Worm (Caenorhabditis elegans) whole organism, L4 larva: ENCODE data around the gene F10C2.4.

ENCODE experiments used
- F26F4.8 ChIP-seq: fragments of 200-800 bp; sonication (Bioruptor generic); conservative IDR thresholded peaks from 2 replicates; pipeline ENCODE4 v1.3.6; 2022; ENCODE audit warnings: missing genetic modification characterization, missing compliant biosample characterization
- F37D6.2 ChIP-seq: sonication (generic microtip); optimal IDR thresholded peaks from 2 replicates; lab custom pipeline; 2016; ENCODE audit warnings: mild to moderate bottlenecking, missing genetic modification characterization, missing compliant biosample characterization
- F44E2.7 ChIP-seq: fragments of 200-800 bp; sonication (Bioruptor generic); IDR thresholded peaks from 2 replicates; pipeline ENCODE4 v2.1.2; 2022; ENCODE audit warnings: missing genetic modification characterization, missing compliant biosample characterization
- Y5F2A.4 ChIP-seq: fragments of 200-800 bp; sonication (Bioruptor generic); optimal IDR thresholded peaks from 2 replicates; lab custom pipeline; 2018; ENCODE audit warnings: mild to moderate bottlenecking, missing genetic modification characterization, missing compliant biosample characterization
- Y75B8A.6 ChIP-seq: fragments of 200-800 bp; sonication (Bioruptor generic); IDR thresholded peaks from 2 replicates; pipeline ENCODE4 v1.3.6; 2022; ENCODE audit warnings: missing genetic modification reagents, missing genetic modification characterization, missing compliant biosample characterization
- ZK546.5 ChIP-seq, 2 experiments: sonication (generic microtip); optimal IDR thresholded peaks; 2 replicates each; lab custom pipeline; 2017; ENCODE audit warnings: missing biosample characterization in 2 of 2, missing genetic modification characterization in 2 of 2
- ces-1 ChIP-seq: fragments of 150-350 bp; sonication (generic microtip); optimal IDR thresholded peaks from 4 replicates; lab custom pipeline; 2014; ENCODE audit warnings: missing biosample characterization, missing genetic modification reagents, missing genetic modification characterization
- cey-2 ChIP-seq: sonication (generic microtip); optimal IDR thresholded peaks from 3 replicates; lab custom pipeline; 2017; ENCODE audit warnings: missing genetic modification characterization, mild to moderate bottlenecking, missing compliant biosample characterization, antibody characterized with exemption, borderline replicate concordance; ENCODE audit not compliant: insufficient read depth
- daf-12 ChIP-seq: fragments of 150-350 bp; optimal IDR thresholded peaks from 2 replicates; lab custom pipeline; 2014; ENCODE audit warnings: missing biosample characterization, missing genetic modification reagents, missing genetic modification characterization
- dmd-8 ChIP-seq: fragments of 200-800 bp; sonication (Bioruptor generic); IDR thresholded peaks from 2 replicates; pipeline ENCODE4 v1.3.6; 2022; ENCODE audit warnings: missing genetic modification characterization, missing compliant biosample characterization
- dmd-9 ChIP-seq: fragments of 200-800 bp; sonication (Bioruptor generic); IDR thresholded peaks from 2 replicates; pipeline ENCODE4 v1.3.6; 2022; ENCODE audit warnings: missing genetic modification reagents, missing genetic modification characterization, missing compliant biosample characterization
- dpl-1 ChIP-seq: fragments of 150-350 bp; optimal IDR thresholded peaks from 2 replicates; lab custom pipeline; 2014; ENCODE audit warnings: missing biosample characterization, missing genetic modification reagents, missing genetic modification characterization
- dve-1 ChIP-seq: sonication (generic microtip); optimal IDR thresholded peaks from 2 replicates; lab custom pipeline; 2017; ENCODE audit warnings: antibody characterized with exemption, mild to moderate bottlenecking, missing genetic modification characterization, missing compliant biosample characterization; ENCODE audit not compliant: insufficient read depth
- fos-1 ChIP-seq: fragments of 150-350 bp; optimal IDR thresholded peaks from 2 replicates; lab custom pipeline; 2014; ENCODE audit warnings: missing biosample characterization, missing genetic modification characterization
- hlh-11 ChIP-seq: fragments of 200-800 bp; sonication (Bioruptor generic); optimal IDR thresholded peaks from 2 replicates; lab custom pipeline; 2018; ENCODE audit warnings: mild to moderate bottlenecking, missing genetic modification characterization, missing compliant biosample characterization
- hlh-30 ChIP-seq: sonication (generic microtip); optimal IDR thresholded peaks from 2 replicates; lab custom pipeline; 2017; ENCODE audit warnings: antibody characterized with exemption, mild to moderate bottlenecking, missing genetic modification characterization, missing compliant biosample characterization; ENCODE audit not compliant: insufficient read depth
- lin-15B ChIP-seq: fragments of 150-350 bp; sonication (generic microtip); optimal IDR thresholded peaks from 3 replicates; lab custom pipeline; 2014; ENCODE audit warnings: missing biosample characterization, missing genetic modification characterization
- lin-29 ChIP-seq: fragments of 200-800 bp; sonication (Bioruptor generic); IDR thresholded peaks from 2 replicates; pipeline ENCODE4 v1.3.6; 2022; ENCODE audit warnings: missing genetic modification reagents, missing genetic modification characterization, missing compliant biosample characterization
- lin-38 ChIP-seq: fragments of 200-800 bp; sonication (Bioruptor generic); IDR thresholded peaks from 2 replicates; pipeline ENCODE4 v1.3.6; 2022; ENCODE audit warnings: missing genetic modification reagents, missing genetic modification characterization, missing compliant biosample characterization
- lir-3 ChIP-seq: sonication (generic microtip); optimal IDR thresholded peaks from 2 replicates; lab custom pipeline; 2016; ENCODE audit warnings: mild to moderate bottlenecking, missing genetic modification characterization, missing compliant biosample characterization
- lsy-2 ChIP-seq, 2 experiments: fragments of 150-350 bp in 1 of 2; sonication (generic microtip) in 1 of 2; optimal IDR thresholded peaks; 2 replicates each; lab custom pipeline; 2014 to 2017; ENCODE audit warnings: missing biosample characterization in 2 of 2, missing genetic modification characterization in 2 of 2
- mdt-29 ChIP-seq: fragments of 200-800 bp; sonication (Bioruptor generic); IDR thresholded peaks from 2 replicates; pipeline ENCODE4 v1.3.6; 2022; ENCODE audit warnings: missing genetic modification reagents, missing genetic modification characterization, missing compliant biosample characterization
- mep-1 ChIP-seq: fragments of 150-350 bp; sonication (generic microtip); optimal IDR thresholded peaks from 3 replicates; lab custom pipeline; 2014; ENCODE audit warnings: missing biosample characterization, missing genetic modification characterization
- mes-2 ChIP-seq: sonication (generic microtip); optimal IDR thresholded peaks from 2 replicates; lab custom pipeline; 2016; ENCODE audit warnings: missing genotype, mild to moderate bottlenecking, missing genetic modification characterization, missing compliant biosample characterization; ENCODE audit not compliant: poor library complexity, severe bottlenecking
- mxl-3 ChIP-seq: fragments of 200-800 bp; sonication (Bioruptor generic); optimal IDR thresholded peaks from 2 replicates; lab custom pipeline; 2018; ENCODE audit warnings: mild to moderate bottlenecking, missing genetic modification characterization, missing compliant biosample characterization
- nhr-10 ChIP-seq: fragments of 150-350 bp; optimal IDR thresholded peaks from 2 replicates; lab custom pipeline; 2014; ENCODE audit warnings: missing biosample characterization, missing genetic modification characterization
- nhr-102 ChIP-seq: sonication (generic microtip); optimal IDR thresholded peaks from 2 replicates; lab custom pipeline; 2016; ENCODE audit warnings: mild to moderate bottlenecking, missing genetic modification characterization, moderate library complexity, missing compliant biosample characterization
- nhr-11 ChIP-seq: fragments of 150-350 bp; optimal IDR thresholded peaks from 2 replicates; lab custom pipeline; 2014; ENCODE audit warnings: missing biosample characterization, missing genetic modification characterization
- nhr-28 ChIP-seq: fragments of 150-350 bp; optimal IDR thresholded peaks from 2 replicates; lab custom pipeline; 2014; ENCODE audit warnings: missing biosample characterization, missing genetic modification characterization
- pha-4 ChIP-seq, 2 experiments: fragments of 150-350 bp in 1 of 2; fragments of 200-800 bp in 1 of 2; sonication (Bioruptor generic) in 1 of 2; IDR thresholded peaks in 1 of 2; optimal IDR thresholded peaks in 1 of 2; 2 replicates each; pipeline versions ENCODE4 v1.3.6 to Lab custom; 2014 to 2022; ENCODE audit warnings: missing genetic modification characterization in 2 of 2, missing genetic modification reagents in 2 of 2, missing biosample characterization in 1 of 2, missing compliant biosample characterization in 1 of 2
- pqm-1 ChIP-seq: sonication (generic microtip); optimal IDR thresholded peaks from 2 replicates; lab custom pipeline; 2017; ENCODE audit warnings: missing biosample characterization, missing genetic modification characterization
- saeg-2 ChIP-seq: fragments of 200-800 bp; sonication (Bioruptor generic); IDR thresholded peaks from 2 replicates; pipeline ENCODE4 v1.3.6; 2022; ENCODE audit warnings: missing genetic modification reagents, missing genetic modification characterization, missing compliant biosample characterization
- set-16 ChIP-seq: fragments of 200-800 bp; sonication (Bioruptor generic); IDR thresholded peaks from 2 replicates; pipeline ENCODE4 v1.3.6; 2022; ENCODE audit warnings: missing genetic modification reagents, missing genetic modification characterization, missing compliant biosample characterization
- skn-1 ChIP-seq: fragments of 150-350 bp; optimal IDR thresholded peaks from 2 replicates; lab custom pipeline; 2014; ENCODE audit warnings: missing biosample characterization, missing genetic modification characterization
- snpc-4 ChIP-seq: fragments of 150-350 bp; optimal IDR thresholded peaks from 2 replicates; lab custom pipeline; 2014; ENCODE audit warnings: missing biosample characterization, missing genetic modification characterization
- spr-3 ChIP-seq: fragments of 200-800 bp; sonication (Bioruptor generic); optimal IDR thresholded peaks from 2 replicates; lab custom pipeline; 2018; ENCODE audit warnings: mild to moderate bottlenecking, missing genetic modification characterization, missing compliant biosample characterization
- tag-97 ChIP-seq: fragments of 200-800 bp; sonication (Bioruptor generic); IDR thresholded peaks from 2 replicates; pipeline ENCODE4 v1.3.6; 2022; ENCODE audit warnings: missing genetic modification characterization, missing compliant biosample characterization
- tra-1 ChIP-seq: fragments of 200-800 bp; sonication (Bioruptor generic); IDR thresholded peaks from 2 replicates; pipeline ENCODE4 v1.3.6; 2022; ENCODE audit warnings: missing genetic modification reagents, missing genetic modification characterization, missing compliant biosample characterization
- unc-39 ChIP-seq: sonication (generic microtip); optimal IDR thresholded peaks from 2 replicates; lab custom pipeline; 2017; ENCODE audit warnings: missing biosample characterization, missing genetic modification characterization
- vab-7 ChIP-seq: fragments of 200-800 bp; sonication (Bioruptor generic); IDR thresholded peaks from 2 replicates; pipeline ENCODE4 v1.3.6; 2022; ENCODE audit warnings: missing genetic modification reagents, missing genetic modification characterization, missing compliant biosample characterization
- zag-1 ChIP-seq: fragments of 150-350 bp; optimal IDR thresholded peaks from 2 replicates; lab custom pipeline; 2014; ENCODE audit warnings: missing biosample characterization, missing genetic modification characterization
- zfp-3 ChIP-seq: fragments of 200-800 bp; sonication (Bioruptor generic); conservative IDR thresholded peaks from 2 replicates; pipeline ENCODE4 v1.3.6; 2022; ENCODE audit warnings: missing genetic modification reagents, missing genetic modification characterization, missing compliant biosample characterization
- zip-2 ChIP-seq: fragments of 150-350 bp; optimal IDR thresholded peaks from 2 replicates; lab custom pipeline; 2014; ENCODE audit warnings: missing biosample characterization, missing genetic modification characterization
- ztf-11 ChIP-seq: fragments of 150-350 bp; optimal IDR thresholded peaks from 2 replicates; lab custom pipeline; 2014; ENCODE audit warnings: missing biosample characterization, missing genetic modification characterization
- ztf-7 ChIP-seq: fragments of 150-350 bp; optimal IDR thresholded peaks from 2 replicates; lab custom pipeline; 2014; ENCODE audit warnings: missing biosample characterization, missing genetic modification characterization

The F10C2.4 gene

ce11 chrV:12001747-12002456 is 39.5 kb upstream of the F10C2.4 start, which contains the start of gene gcy-33 (continued):
- TF ChIP-seq zfp-3 (GFP tag; lab: Robert Waterston, UW) (peak; percentile 85), dmd-9 (GFP tag; lab: Robert Waterston, UW) (peak; percentile 71), pha-4 (GFP tag; IDR thresholded peaks at IDR 0.05; lab: Robert Waterston, UW) (peak; percentile 91), pha-4 (tag; optimal IDR thresholded peaks at IDR 0.05; lab: Kevin White, UChicago) (no peak), mep-1 (tag; lab: Kevin White, UChicago) (peak; percentile 87), mes-2 (peak; percentile 88), lin-29 (peak; percentile 20; the same call in 1 of the 2 replicates), lsy-2 (tag; optimal IDR thresholded peaks at IDR 0.05; lab: Kevin White, UChicago) (peak in 1 of 2 experiments; percentile 74), F37D6.2 (tag; lab: Kevin White, UChicago) (peak; percentile 32), dmd-8 (peak; percentile 73; the same call in 1 of the 2 replicates), saeg-2 (GFP tag; lab: Robert Waterston, UW) (peak; percentile 72; the same call in 1 of the 2 replicates), nhr-28 (tag; lab: Kevin White, UChicago) (peak; percentile 99), ztf-11 (tag; lab: Kevin White, UChicago) (no peak), F26F4.8 (GFP tag; lab: Robert Waterston, UW) (peak; percentile 83), skn-1 (tag; lab: Kevin White, UChicago) (no peak), hlh-11 (tag; lab: Kevin White, UChicago) (peak; percentile 84), nhr-11 (tag; lab: Kevin White, UChicago) (peak; percentile 2), nhr-10 (peak; percentile 78), F44E2.7 (GFP tag; lab: Robert Waterston, UW) (peak; percentile 73; the same call in 1 of the 2 replicates), zip-2 (tag; lab: Kevin White, UChicago) (peak; percentile 75), tag-97 (no peak), set-16 (GFP tag; lab: Robert Waterston, UW) (no peak; the same call in 1 of the 2 replicates), spr-3 (GFP tag; lab: Kevin White, UChicago) (peak; percentile 80)

- no peak for TF ChIP-seq dmd-8
- no peak for TF ChIP-seq daf-12
- TF ChIP-seq ZK546.5 (tag; optimal IDR thresholded peaks at IDR 0.05; lab: Kevin White, UChicago) = no peak
- TF ChIP-seq skn-1 (tag; lab: Kevin White, UChicago) = no peak
- no peak for TF ChIP-seq nhr-102 (tag; lab: Kevin White, UChicago)
- TF ChIP-seq ztf-7 = no peak
- no peak; the same call in 1 of the 2 replicates for TF ChIP-seq tra-1
- no peak for TF ChIP-seq saeg-2 (GFP tag; lab: Robert Waterston, UW)
- TF ChIP-seq fos-1 (tag; lab: Kevin White, UChicago) = no peak
- no peak for TF ChIP-seq cey-2 (tag; lab: Kevin White, UChicago)
- TF ChIP-seq lin-15B (tag; lab: Kevin White, UChicago) = no peak
- TF ChIP-seq Y75B8A.6 (GFP tag; lab: Robert Waterston, UW) = no peak
- TF ChIP-seq zfp-3 (GFP tag; lab: Robert Waterston, UW) = no peak
- TF ChIP-seq hlh-30 = peak; percentile 19
- no peak for TF ChIP-seq mxl-3 (GFP tag; lab: Kevin White, UChicago)
- TF ChIP-seq lsy-2 (tag; optimal IDR thresholded peaks at IDR 0.05; lab: Kevin White, UChicago) = peak in 1 of 2 experiments; percentile 20
- no peak for TF ChIP-seq snpc-4 (tag; lab: Kevin White, UChicago)
- no peak for TF ChIP-seq Y5F2A.4 (GFP tag; lab: Kevin White, UChicago)
- no peak for TF ChIP-seq zag-1
- TF ChIP-seq unc-39 (tag; lab: Kevin White, UChicago) = no peak
- TF ChIP-seq lin-38 (GFP tag; lab: Robert Waterston, UW) = no peak
- TF ChIP-seq spr-3 (GFP tag; lab: Kevin White, UChicago) = no peak
- TF ChIP-seq mdt-29 (GFP tag; lab: Robert Waterston, UW) = peak; percentile 57; the same call in 1 of the 2 replicates
- peak; percentile 77 for TF ChIP-seq dve-1 (tag; lab: Kevin White, UChicago)
- no peak for TF ChIP-seq lin-29
- no peak for TF ChIP-seq lir-3 (tag; lab: Kevin White, UChicago)
- no peak for TF ChIP-seq ces-1 (GFP tag; lab: Kevin White, UChicago)
- peak; percentile 50 for TF ChIP-seq pqm-1 (tag; lab: Kevin White, UChicago)
- TF ChIP-seq F44E2.7 (GFP tag; lab: Robert Waterston, UW) = no peak
- TF ChIP-seq vab-7 (GFP tag; lab: Robert Waterston, UW) = no peak
- TF ChIP-seq hlh-11 (tag; lab: Kevin White, UChicago) = peak; percentile 41
- no peak for TF ChIP-seq dmd-9 (GFP tag; lab: Robert Waterston, UW)
- no peak for TF ChIP-seq nhr-11 (tag; lab: Kevin White, UChicago)
- TF ChIP-seq nhr-28 (tag; lab: Kevin White, UChicago) = peak; percentile 55
- no peak for TF ChIP-seq dpl-1 (GFP tag; lab: Kevin White, UChicago)
Observed at ce11 chrV:12002866-12003485, 38.4 kb upstream of the F10C2.4 start, which contains the start of gene cpr-9. Gene cpr-9, plus strand, starts transcription at chrV:12003053.
